Worm (Caenorhabditis elegans): ENCODE data around the gene sphr-1.

sphr-1 gene

ce11 chrV:9243171-9243996, 52.0 kb downstream of the sphr-1 start, which contains the start of gene glo-4:
Gene glo-4, minus strand, starts transcription at chrV:9243221.
- TF ChIP-seq snpc-4 (tag; optimal IDR thresholded peaks at IDR 0.05) (no peak), nhr-237 (tag; optimal IDR thresholded peaks at IDR 0.05) (no peak), unc-62 (GFP tag; optimal IDR thresholded peaks at IDR 0.05) (no peak), nhr-76 (tag; optimal IDR thresholded peaks at IDR 0.05) (no peak), fos-1 (tag; optimal IDR thresholded peaks at IDR 0.05) (no peak), mml-1 (tag; optimal IDR thresholded peaks at IDR 0.05) (no peak), eor-1 (tag; optimal IDR thresholded peaks at IDR 0.05) (no peak), egl-27 (tag; optimal IDR thresholded peaks at IDR 0.05) (no peak), hmg-11 (tag; optimal IDR thresholded peaks at IDR 0.05) (peak; percentile 60), nhr-77 (tag; optimal IDR thresholded peaks at IDR 0.05) (no peak), ztf-11 (tag; optimal IDR thresholded peaks at IDR 0.05) (no peak), ztf-4 (tag; optimal IDR thresholded peaks at IDR 0.05) (no peak), nhr-25 (tag; optimal IDR thresholded peaks at IDR 0.05) (peak; percentile 65), ceh-16 (tag; optimal IDR thresholded peaks at IDR 0.05) (no peak), lin-39 (tag; optimal IDR thresholded peaks at IDR 0.05) (peak; percentile 14), fkh-2 (tag; optimal IDR thresholded peaks at IDR 0.05) (no peak), aly-2 (tag; optimal IDR thresholded peaks at IDR 0.05) (no peak), daf-12 (tag; optimal IDR thresholded peaks at IDR 0.05) (no peak), jun-1 (tag; optimal IDR thresholded peaks at IDR 0.05) (no peak), R02D3.7 (tag; optimal IDR thresholded peaks at IDR 0.05) (peak; percentile 11), elt-2 (tag; optimal IDR thresholded peaks at IDR 0.05) (peak; percentile 78), unc-39 (tag; optimal IDR thresholded peaks at IDR 0.05) (no peak), nhr-67 (tag; optimal IDR thresholded peaks at IDR 0.05) (no peak), elt-3 (tag; optimal IDR thresholded peaks at IDR 0.05) (no peak), lsy-12 (tag; optimal IDR thresholded peaks at IDR 0.05) (peak; percentile 28), pqm-1 (tag; optimal IDR thresholded peaks at IDR 0.05) (peak; percentile 28), nhr-28 (tag; optimal IDR thresholded peaks at IDR 0.05) (no peak), mdl-1 (tag; optimal IDR thresholded peaks at IDR 0.05) (no peak), fkh-10 (GFP tag; optimal IDR thresholded peaks at IDR 0.05) (peak; percentile 85), lin-15B (tag; optimal IDR thresholded peaks at IDR 0.05) (peak; percentile 73), ZK546.5 (tag; optimal IDR thresholded peaks at IDR 0.05) (no peak), elt-1 (tag; optimal IDR thresholded peaks at IDR 0.05) (no peak), ceh-9 (tag; optimal IDR thresholded peaks at IDR 0.05) (no peak), nhr-43 (tag; optimal IDR thresholded peaks at IDR 0.05; ENCODE audit: poor library complexity, severe bottlenecking) (peak; percentile 51), sea-2 (GFP tag; optimal IDR thresholded peaks at IDR 0.05) (no peak), tbx-2 (tag; optimal IDR thresholded peaks at IDR 0.05) (peak; percentile 59), zag-1 (tag; optimal IDR thresholded peaks at IDR 0.05) (no peak), egl-5 (tag; optimal IDR thresholded peaks at IDR 0.05) (peak; percentile 76), pha-4 (tag; optimal IDR thresholded peaks at IDR 0.05) (peak; percentile 70), nhr-11 (tag; optimal IDR thresholded peaks at IDR 0.05) (no peak), ceh-28 (tag; optimal IDR thresholded peaks at IDR 0.05) (peak; percentile 55), skn-1 (tag; optimal IDR thresholded peaks at IDR 0.05) (no peak), ama-1 (optimal IDR thresholded peaks at IDR 0.05) (no peak), nhr-12 (tag; optimal IDR thresholded peaks at IDR 0.05) (no peak), ceh-82 (tag; optimal IDR thresholded peaks at IDR 0.05) (no peak), nhr-23 (tag; optimal IDR thresholded peaks at IDR 0.05) (peak; percentile 88), nfya-1 (tag; optimal IDR thresholded peaks at IDR 0.05; ENCODE audit: insufficient read depth) (peak; percentile 79)
